Worm (Caenorhabditis elegans): ENCODE data around the gene glo-3.

- TF ChIP-seq C16A3.4 (tag; optimal IDR thresholded peaks at IDR 0.05), result peak; percentile 87
- TF ChIP-seq efl-1 (optimal IDR thresholded peaks at IDR 0.05), result peak; percentile 74 to 85
- peak; percentile 51 to 97 for TF ChIP-seq efl-1 (GFP tag; optimal IDR thresholded peaks at IDR 0.05 in 1 of 2)
- peak; percentile 46 to 81 for TF ChIP-seq egl-27 (tag; optimal IDR thresholded peaks at IDR 0.05)
- TF ChIP-seq ceh-8 (GFP tag; optimal IDR thresholded peaks at IDR 0.05), result peak; percentile 85
- peak in 1 of 2 experiments; percentile 97 for TF ChIP-seq mdl-1 (tag; optimal IDR thresholded peaks at IDR 0.05)
- no peak for TF ChIP-seq nhr-76 (tag; optimal IDR thresholded peaks at IDR 0.05)
- no peak for TF ChIP-seq C34B4.2 (tag; optimal IDR thresholded peaks at IDR 0.05)
- TF ChIP-seq unc-130 (tag; optimal IDR thresholded peaks at IDR 0.05), result peak; percentile 45
- TF ChIP-seq ces-1 (GFP tag; optimal IDR thresholded peaks at IDR 0.05), result no peak
- TF ChIP-seq aha-1 (tag; optimal IDR thresholded peaks at IDR 0.05), result peak; percentile 28
- TF ChIP-seq nhr-28 (tag; optimal IDR thresholded peaks at IDR 0.05), result no peak
Measured at ce11 chrX:10568385-10569149, 35.1 kb downstream of the glo-3 start.

Measured in whole organism, L1 larva.